Fruit fly (Drosophila melanogaster): ENCODE data around the gene CG11523.

Gene CG11523

dm6 chr3L:22287994-22288766 is 21.7 kb upstream of the CG11523 start, which contains the start of the genes Hem and IleRS (continued):
- TF ChIP-seq mld (GFP tag; IDR thresholded peaks at IDR 0.05; ENCODE audit: partially characterized antibody) (peak; percentile 36; the same call in 1 of the 3 replicates), CG2678 (tag; optimal IDR thresholded peaks at IDR 0.05) (peak; percentile 94), CG10654 (GFP tag; optimal IDR thresholded peaks at IDR 0.05) (peak; percentile 93), tx (GFP tag; optimal IDR thresholded peaks at IDR 0.05) (peak; percentile 76), Gsc (GFP tag; IDR thresholded peaks at IDR 0.05) (peak; percentile 54), dati (GFP tag; IDR thresholded peaks at IDR 0.05) (peak; percentile 80; the same call in 1 of the 2 replicates), Ets97D (GFP tag; optimal IDR thresholded peaks at IDR 0.05) (peak; percentile 58), CG4404 (GFP tag; IDR thresholded peaks at IDR 0.05) (peak; percentile 86), dm (GFP tag; optimal IDR thresholded peaks at IDR 0.05) (peak; percentile 91), stc (GFP tag; IDR thresholded peaks at IDR 0.05) (peak; percentile 88), CG31365 (tag; optimal IDR thresholded peaks at IDR 0.05) (peak; percentile 15), schlank (tag; optimal IDR thresholded peaks at IDR 0.05) (no peak), chn (GFP tag; optimal IDR thresholded peaks at IDR 0.05) (peak; percentile 82), CG18476 (GFP tag; optimal IDR thresholded peaks at IDR 0.05) (peak; percentile 80), jigr1 (GFP tag; IDR thresholded peaks at IDR 0.05) (peak; percentile 68; the same call in 2 of the 3 replicates), Oaz (GFP tag; IDR thresholded peaks at IDR 0.05) (peak; percentile 84), dmrt11E (tag; optimal IDR thresholded peaks at IDR 0.05) (peak; percentile 96), CG14441 (GFP tag; IDR thresholded peaks at IDR 0.05) (peak; percentile 90), bab2 (GFP tag; optimal IDR thresholded peaks at IDR 0.05) (peak; percentile 90), Hmr (GFP tag; optimal IDR thresholded peaks at IDR 0.05) (peak; percentile 91), CG18619 (GFP tag; optimal IDR thresholded peaks at IDR 0.05) (peak; percentile 91), CG15601 (tag; optimal IDR thresholded peaks at IDR 0.05) (peak; percentile 88), ken (GFP tag; IDR thresholded peaks at IDR 0.05) (peak; percentile 81), slou (GFP tag; optimal IDR thresholded peaks at IDR 0.05) (peak; percentile 92), slp2 (GFP tag; optimal IDR thresholded peaks at IDR 0.05) (peak; percentile 79), abd-A (tag; optimal IDR thresholded peaks at IDR 0.05) (no peak), rib (GFP tag; IDR thresholded peaks at IDR 0.05) (peak; percentile 74; the same call in 1 of the 2 replicates), Rx (GFP tag; IDR thresholded peaks at IDR 0.05) (peak; percentile 77), CG5953 (GFP tag; IDR thresholded peaks at IDR 0.05) (peak; percentile 86), CG10321 (GFP tag; IDR thresholded peaks at IDR 0.05) (peak; percentile 43; the same call in 1 of the 2 replicates), BtbVII (GFP tag; optimal IDR thresholded peaks at IDR 0.05) (peak; percentile 84), trh (GFP tag; optimal IDR thresholded peaks at IDR 0.05) (peak; percentile 88), CG1792 (GFP tag; optimal IDR thresholded peaks at IDR 0.05) (peak; percentile 76), CG4820 (GFP tag; optimal IDR thresholded peaks at IDR 0.05) (peak; percentile 94), gcm (GFP tag; optimal IDR thresholded peaks at IDR 0.05) (peak; percentile 91), Scr (GFP tag; IDR thresholded peaks at IDR 0.05; ENCODE audit: partially characterized antibody) (peak; percentile 73), sc (optimal IDR thresholded peaks at IDR 0.05) (no peak), sc (GFP tag; optimal IDR thresholded peaks at IDR 0.05) (peak; percentile 90), CG10267 (tag; optimal IDR thresholded peaks at IDR 0.05) (peak; percentile 91), gt (GFP tag; IDR thresholded peaks at IDR 0.05) (peak; percentile 51), zen (tag; optimal IDR thresholded peaks at IDR 0.05) (peak; percentile 95), wor (GFP tag; IDR thresholded peaks at IDR 0.05) (peak; percentile 83), CG3726 (GFP tag; IDR thresholded peaks at IDR 0.05) (peak; percentile 76; the same call in 2 of the 3 replicates), CG30020 (tag; optimal IDR thresholded peaks at IDR 0.05) (peak; percentile 84), hb (GFP tag; IDR thresholded peaks at IDR 0.05; ENCODE audit: partially characterized antibody) (peak; percentile 62; the same call in 2 of the 3 replicates), Oli (tag; optimal IDR thresholded peaks at IDR 0.05) (peak; percentile 89), CG11695 (GFP tag; IDR thresholded peaks at IDR 0.05) (peak; percentile 91), CG14965 (GFP tag; optimal IDR thresholded peaks at IDR 0.05; ENCODE audit: borderline replicate concordance) (peak; percentile 30), CG13296 (GFP tag; optimal IDR thresholded peaks at IDR 0.05) (peak; percentile 88)

All from whole organism, embryonic.